Worm (Caenorhabditis elegans) whole organism, L3 larva: ENCODE measurements around the gene lron-15.

Experiments
- R02D3.7 ChIP-seq: fragments of 150-350 bp; optimal IDR thresholded peaks from 2 replicates; lab custom pipeline; 2014; ENCODE audit warnings: missing biosample characterization, missing genetic modification characterization
- ZK546.5 ChIP-seq: sonication (generic microtip); optimal IDR thresholded peaks from 2 replicates; lab custom pipeline; 2017; ENCODE audit warnings: missing biosample characterization, missing genetic modification characterization
- aly-2 ChIP-seq: fragments of 150-350 bp; optimal IDR thresholded peaks from 2 replicates; lab custom pipeline; 2014; ENCODE audit warnings: missing biosample characterization, missing genetic modification characterization
- ama-1 ChIP-seq: fragments of 150-350 bp; optimal IDR thresholded peaks from 2 replicates; lab custom pipeline; 2018
- ceh-16 ChIP-seq: sonication (generic microtip); optimal IDR thresholded peaks from 2 replicates; lab custom pipeline; 2017; ENCODE audit warnings: missing biosample characterization, missing genetic modification characterization
- ceh-28 ChIP-seq: fragments of 150-350 bp; optimal IDR thresholded peaks from 2 replicates; lab custom pipeline; 2014; ENCODE audit warnings: missing biosample characterization, missing genetic modification reagents, missing genetic modification characterization
- ceh-9 ChIP-seq: sonication (generic microtip); optimal IDR thresholded peaks from 2 replicates; lab custom pipeline; 2018; ENCODE audit warnings: missing biosample characterization, missing genetic modification characterization
- daf-12 ChIP-seq: fragments of 150-350 bp; optimal IDR thresholded peaks from 2 replicates; lab custom pipeline; 2014; ENCODE audit warnings: missing biosample characterization, missing genetic modification reagents, missing genetic modification characterization
- egl-27 ChIP-seq: sonication (generic microtip); optimal IDR thresholded peaks from 4 replicates; lab custom pipeline; 2017; ENCODE audit warnings: missing biosample characterization, missing genetic modification reagents, missing genetic modification characterization
- egl-5 ChIP-seq: fragments of 150-350 bp; optimal IDR thresholded peaks from 2 replicates; lab custom pipeline; 2017; ENCODE audit warnings: missing biosample characterization, missing genetic modification reagents, missing genetic modification characterization, inconsistent platforms
- elt-1 ChIP-seq: fragments of 150-350 bp; optimal IDR thresholded peaks from 2 replicates; lab custom pipeline; 2014; ENCODE audit warnings: missing biosample characterization, missing genetic modification characterization
- elt-2 ChIP-seq: sonication (generic microtip); optimal IDR thresholded peaks from 2 replicates; lab custom pipeline; 2016; ENCODE audit warnings: missing genetic modification reagents, mild to moderate bottlenecking, missing genetic modification characterization, missing compliant biosample characterization
- elt-3 ChIP-seq, 3 experiments: fragments of 150-350 bp in 1 of 3; sonication (generic microtip) in 2 of 3; optimal IDR thresholded peaks; 2 replicates in 2 of 3; 4 replicates in 1 of 3; lab custom pipeline; 2014 to 2017; ENCODE audit warnings: missing biosample characterization in 3 of 3, missing genetic modification characterization in 3 of 3
- eor-1 ChIP-seq, 2 experiments: fragments of 150-350 bp; optimal IDR thresholded peaks; 2 replicates each; lab custom pipeline; 2014 to 2018; ENCODE audit warnings: missing biosample characterization in 2 of 2, missing genetic modification characterization in 2 of 2
- fkh-10 ChIP-seq: sonication (generic microtip); optimal IDR thresholded peaks from 2 replicates; lab custom pipeline; 2017; ENCODE audit warnings: missing biosample characterization, missing genetic modification reagents, missing genetic modification characterization
- fos-1 ChIP-seq: fragments of 150-350 bp; optimal IDR thresholded peaks from 2 replicates; lab custom pipeline; 2014; ENCODE audit warnings: missing biosample characterization, missing genetic modification characterization
- hmg-11 ChIP-seq: sonication (generic microtip); optimal IDR thresholded peaks from 2 replicates; lab custom pipeline; 2016; ENCODE audit warnings: missing genetic modification characterization, missing compliant biosample characterization
- lin-15B ChIP-seq: fragments of 150-350 bp; optimal IDR thresholded peaks from 2 replicates; lab custom pipeline; 2014; ENCODE audit warnings: missing biosample characterization, missing genetic modification characterization
- lin-39 ChIP-seq: fragments of 150-350 bp; optimal IDR thresholded peaks from 2 replicates; lab custom pipeline; 2018; ENCODE audit warnings: missing biosample characterization, missing genetic modification reagents, missing genetic modification characterization
- lsy-12 ChIP-seq: sonication (generic microtip); optimal IDR thresholded peaks from 2 replicates; lab custom pipeline; 2016; ENCODE audit warnings: mild to moderate bottlenecking, missing genetic modification characterization, missing compliant biosample characterization
- mdl-1 ChIP-seq: fragments of 150-350 bp; optimal IDR thresholded peaks from 2 replicates; lab custom pipeline; 2014; ENCODE audit warnings: missing biosample characterization, missing genetic modification characterization
- nfya-1 ChIP-seq: sonication (generic microtip); optimal IDR thresholded peaks from 2 replicates; lab custom pipeline; 2017; ENCODE audit warnings: missing genetic modification characterization, mild to moderate bottlenecking, missing compliant biosample characterization, antibody characterized with exemption, moderate library complexity; ENCODE audit not compliant: insufficient read depth
- nhr-11 ChIP-seq: fragments of 150-350 bp; optimal IDR thresholded peaks from 2 replicates; lab custom pipeline; 2014; ENCODE audit warnings: missing biosample characterization, missing genetic modification characterization
- nhr-12 ChIP-seq: fragments of 150-350 bp; optimal IDR thresholded peaks from 2 replicates; lab custom pipeline; 2014; ENCODE audit warnings: missing biosample characterization, missing genetic modification characterization
- nhr-237 ChIP-seq: fragments of 150-350 bp; optimal IDR thresholded peaks from 2 replicates; lab custom pipeline; 2014; ENCODE audit warnings: missing biosample characterization, missing genetic modification characterization
- nhr-28 ChIP-seq: fragments of 150-350 bp; optimal IDR thresholded peaks from 2 replicates; lab custom pipeline; 2014; ENCODE audit warnings: missing biosample characterization, missing genetic modification characterization
- nhr-67 ChIP-seq: fragments of 150-350 bp; optimal IDR thresholded peaks from 2 replicates; lab custom pipeline; 2014; ENCODE audit warnings: missing biosample characterization, missing genetic modification characterization
- nhr-76 ChIP-seq: fragments of 150-350 bp; sonication (generic microtip); optimal IDR thresholded peaks from 5 replicates; lab custom pipeline; 2014; ENCODE audit warnings: missing biosample characterization, missing genetic modification characterization
- nhr-77 ChIP-seq: fragments of 150-350 bp; optimal IDR thresholded peaks from 2 replicates; lab custom pipeline; 2014; ENCODE audit warnings: missing biosample characterization, missing genetic modification characterization
- pha-4 ChIP-seq: fragments of 150-350 bp; optimal IDR thresholded peaks from 2 replicates; lab custom pipeline; 2014; ENCODE audit warnings: missing biosample characterization, missing genetic modification reagents, missing genetic modification characterization
- pqm-1 ChIP-seq: fragments of 150-350 bp; optimal IDR thresholded peaks from 2 replicates; lab custom pipeline; 2017; ENCODE audit warnings: missing biosample characterization, missing genetic modification characterization, inconsistent platforms
- sea-2 ChIP-seq: fragments of 150-350 bp; sonication (generic microtip); optimal IDR thresholded peaks from 4 replicates; lab custom pipeline; 2014; ENCODE audit warnings: missing biosample characterization, missing genetic modification reagents, missing genetic modification characterization
- snpc-4 ChIP-seq: fragments of 150-350 bp; optimal IDR thresholded peaks from 2 replicates; lab custom pipeline; 2014; ENCODE audit warnings: missing biosample characterization, missing genetic modification characterization
- tbx-2 ChIP-seq: sonication (generic microtip); optimal IDR thresholded peaks from 2 replicates; lab custom pipeline; 2016; ENCODE audit warnings: mild to moderate bottlenecking, missing genetic modification characterization, missing compliant biosample characterization
- unc-39 ChIP-seq: sonication (generic microtip); optimal IDR thresholded peaks from 4 replicates; lab custom pipeline; 2017; ENCODE audit warnings: missing biosample characterization, missing genetic modification characterization
- unc-62 ChIP-seq: fragments of 150-350 bp; sonication (generic microtip); optimal IDR thresholded peaks from 4 replicates; lab custom pipeline; 2014; ENCODE audit warnings: missing biosample characterization, missing genetic modification reagents, missing genetic modification characterization
- ztf-11 ChIP-seq: fragments of 150-350 bp; optimal IDR thresholded peaks from 2 replicates; lab custom pipeline; 2014; ENCODE audit warnings: missing biosample characterization, missing genetic modification characterization

Gene lron-15

DNA sequence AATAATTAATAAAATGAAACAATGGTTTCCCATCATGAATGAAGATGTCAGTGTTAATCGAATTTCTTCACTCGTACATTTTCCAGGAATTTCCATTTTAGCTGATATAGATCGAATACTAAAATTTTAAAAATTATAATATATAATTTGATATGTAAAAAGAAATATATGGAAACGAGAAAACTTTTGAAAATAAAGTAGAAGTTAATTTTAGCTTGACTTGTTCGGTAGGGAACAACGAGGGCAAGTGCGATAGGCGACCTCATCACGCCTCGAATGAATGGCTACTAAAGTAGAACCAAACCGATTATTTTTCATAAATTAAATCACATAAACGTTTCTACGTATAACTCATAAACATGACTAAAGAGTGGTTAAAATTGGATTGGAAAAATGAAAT is 33.7 kb upstream of the lron-15 start, which contains the start of gene sra-31:
Gene sra-31, minus strand, starts transcription at position 101 of the 400 bp plus-strand sequence.
- TF ChIP-seq ceh-28 (tag; lab: Kevin White, UChicago) (no peak), hmg-11 (tag; lab: Kevin White, UChicago) (no peak), nhr-76 (tag; lab: Kevin White, UChicago) (no peak), fos-1 (no peak), elt-1 (tag; lab: Kevin White, UChicago) (no peak), ztf-11 (tag; lab: Kevin White, UChicago) (no peak), eor-1 (tag; optimal IDR thresholded peaks at IDR 0.05; lab: Kevin White, UChicago) (no peak), elt-3 (tag; optimal IDR thresholded peaks at IDR 0.05; lab: Kevin White, UChicago) (no peak), R02D3.7 (tag; lab: Kevin White, UChicago) (no peak), nhr-12 (no peak), lsy-12 (no peak), pqm-1 (tag; lab: Kevin White, UChicago) (no peak), aly-2 (tag; lab: Kevin White, UChicago) (no peak), mdl-1 (no peak), pha-4 (tag; lab: Kevin White, UChicago) (no peak), nhr-237 (no peak), fkh-10 (GFP tag; lab: Kevin White, UChicago) (no peak), snpc-4 (no peak)
- TF ChIP-seq, all 47 proteins: peak for 0

DNA sequence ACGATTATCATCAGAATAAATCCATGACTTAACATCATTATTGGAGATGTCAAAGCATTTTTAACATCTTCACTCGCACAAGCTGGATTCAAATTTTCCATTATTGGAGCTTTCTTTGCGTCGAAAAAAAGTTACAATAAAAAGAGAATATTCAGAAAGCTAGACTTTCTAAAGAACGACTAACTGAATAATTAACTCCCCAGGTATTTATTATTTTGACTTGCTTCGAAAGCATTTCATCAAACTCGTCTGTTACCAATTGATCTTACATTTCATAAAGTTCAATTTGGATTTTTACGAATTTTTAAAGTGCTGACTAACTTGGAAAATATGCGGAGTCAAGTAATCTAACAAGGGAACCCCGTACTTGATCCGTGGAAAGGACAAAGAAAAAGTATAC is 31.0 kb upstream of the lron-15 start, which contains the start of gene sra-29:
Gene sra-29, minus strand, starts transcription at position 101 of the 400 bp plus-strand sequence.
- no peak for TF ChIP-seq elt-3 (tag; optimal IDR thresholded peaks at IDR 0.05; lab: Kevin White, UChicago)
- TF ChIP-seq aly-2 (tag; lab: Kevin White, UChicago), result no peak
- TF ChIP-seq unc-62, result no peak
- no peak for TF ChIP-seq nfya-1 (tag; lab: Kevin White, UChicago)
- TF ChIP-seq elt-2, result no peak
- TF ChIP-seq R02D3.7 (tag; lab: Kevin White, UChicago), result no peak
- TF ChIP-seq tbx-2 (tag; lab: Kevin White, UChicago), result no peak
- no peak for TF ChIP-seq egl-5 (tag; lab: Kevin White, UChicago)
- TF ChIP-seq ceh-9, result no peak

DNA sequence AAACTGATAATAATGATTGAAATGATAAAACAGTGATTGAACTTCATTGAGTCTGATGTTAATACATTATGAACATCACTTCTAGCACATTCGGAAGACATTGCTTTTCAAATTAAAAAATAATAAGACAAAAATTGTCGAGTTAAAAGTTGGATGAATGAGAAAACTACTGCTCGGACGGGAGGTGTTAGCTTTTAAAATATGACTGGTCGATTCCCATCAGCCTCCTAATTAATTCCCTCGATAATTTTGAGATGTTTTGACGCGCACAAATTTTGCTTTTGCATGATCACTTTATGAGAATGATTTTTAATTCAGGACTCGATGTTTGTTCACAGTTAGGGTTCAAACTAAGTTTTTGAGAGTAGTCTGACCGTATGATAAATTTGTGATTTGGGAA is 29.0 kb upstream of the lron-15 start, which contains the start of gene sra-28:
Gene sra-28, minus strand, starts transcription at position 101 of the 400 bp plus-strand sequence.
- no peak for TF ChIP-seq fkh-10 (GFP tag; lab: Kevin White, UChicago)
- TF ChIP-seq sea-2, result no peak
- no peak for TF ChIP-seq lsy-12
- no peak for TF ChIP-seq aly-2 (tag; lab: Kevin White, UChicago)
- TF ChIP-seq ama-1, result no peak
- no peak for TF ChIP-seq nfya-1 (tag; lab: Kevin White, UChicago)
- TF ChIP-seq eor-1 (tag; optimal IDR thresholded peaks at IDR 0.05; lab: Kevin White, UChicago), result no peak
- no peak for TF ChIP-seq pha-4 (tag; lab: Kevin White, UChicago)
- TF ChIP-seq egl-27 (tag; lab: Kevin White, UChicago), result no peak
- no peak for TF ChIP-seq ZK546.5
- no peak for TF ChIP-seq fos-1
- TF ChIP-seq, all 47 proteins: peak for 0

DNA sequence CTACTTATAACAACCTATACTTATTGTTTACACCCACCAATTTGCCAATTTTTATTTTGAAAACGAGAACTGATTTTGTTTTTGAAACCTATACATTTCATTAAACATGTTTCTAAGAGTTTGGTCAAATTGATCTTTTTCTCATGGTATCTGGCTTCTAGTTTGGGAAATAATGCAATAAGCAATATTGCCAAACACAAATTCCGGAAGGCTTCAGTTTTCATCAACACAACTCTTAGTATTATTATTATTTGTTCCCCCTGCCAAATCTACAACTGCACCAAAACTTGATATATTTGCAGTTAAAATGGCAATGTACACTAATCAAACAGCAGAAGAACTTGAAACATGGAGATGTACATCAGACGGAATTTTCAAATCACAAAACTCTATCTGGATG is 24.0 kb upstream of the lron-15 start, which contains the start of gene sra-27:
Gene sra-27, plus strand, starts transcription at position 301 of the 400 bp plus-strand sequence.
- no peak for TF ChIP-seq nhr-28 (tag; lab: Kevin White, UChicago)
- no peak for TF ChIP-seq unc-39 (tag; lab: Kevin White, UChicago)
- TF ChIP-seq nhr-67 (tag; lab: Kevin White, UChicago), result no peak
- no peak for TF ChIP-seq nhr-77
- TF ChIP-seq ceh-16 (tag; lab: Kevin White, UChicago), result no peak
- TF ChIP-seq unc-62, result no peak
- no peak for TF ChIP-seq lin-39 (tag; lab: Kevin White, UChicago)
- TF ChIP-seq fos-1, result no peak

DNA sequence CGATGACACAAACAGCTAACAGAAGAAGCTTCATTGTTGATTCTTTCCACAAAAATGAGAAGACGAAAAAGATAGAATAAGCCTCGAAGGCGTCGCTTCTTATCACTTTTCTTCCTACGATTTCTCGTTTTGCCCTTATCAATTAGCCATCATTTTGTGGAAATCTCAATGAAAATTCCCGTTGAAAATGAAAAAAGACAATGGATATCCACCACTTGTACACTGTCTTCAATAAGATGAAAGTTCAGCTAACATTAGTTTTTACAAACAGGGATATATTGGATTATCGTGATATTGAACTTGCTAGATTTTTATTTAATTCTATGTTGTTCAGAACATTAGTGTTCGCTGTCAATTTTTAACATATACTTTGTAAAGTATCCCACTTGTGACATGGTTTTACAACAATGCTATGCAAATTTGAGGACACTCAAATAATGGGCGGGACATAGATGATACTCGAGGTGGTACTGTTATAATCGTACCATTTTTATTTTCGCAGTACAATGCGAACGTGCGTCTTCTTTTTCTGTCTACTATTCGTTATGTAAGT is 22.0 kb upstream of the lron-15 start, which contains the start of the genes F18C5.5 and F18C5.9:
Gene F18C5.5, minus strand, starts transcription at position 101 of the 553 bp plus-strand sequence.
Gene F18C5.9, plus strand, starts transcription at position 503 of the 553 bp plus-strand sequence.
- TF ChIP-seq egl-5 (tag; lab: Kevin White, UChicago) (no peak), nhr-28 (tag; lab: Kevin White, UChicago) (no peak), daf-12 (no peak), lsy-12 (no peak), lin-15B (tag; lab: Kevin White, UChicago) (no peak), hmg-11 (tag; lab: Kevin White, UChicago) (no peak), nhr-11 (tag; lab: Kevin White, UChicago) (no peak)
